Worm (Caenorhabditis elegans) whole organism, L2 larva: Measurements from ENCODE around the gene F56D3.1.

ENCODE experiments used
- aly-2 ChIP-seq: fragments of 150-350 bp; optimal IDR thresholded peaks from 2 replicates; lab custom pipeline; 2014; ENCODE audit warnings: missing biosample characterization, missing genetic modification characterization
- dmd-4 ChIP-seq: sonication (generic microtip); optimal IDR thresholded peaks from 2 replicates; lab custom pipeline; 2017; ENCODE audit warnings: missing biosample characterization, missing genetic modification characterization
- mab-5 ChIP-seq: fragments of 150-350 bp; optimal IDR thresholded peaks from 2 replicates; lab custom pipeline; 2014; ENCODE audit warnings: missing biosample characterization, missing genetic modification characterization
- mbf-1 ChIP-seq: sonication (generic microtip); optimal IDR thresholded peaks from 2 replicates; lab custom pipeline; 2017; ENCODE audit warnings: missing biosample characterization, missing genetic modification characterization
- nhr-11 ChIP-seq: fragments of 150-350 bp; optimal IDR thresholded peaks from 2 replicates; lab custom pipeline; 2014; ENCODE audit warnings: missing biosample characterization, missing genetic modification characterization
- nhr-237 ChIP-seq: fragments of 150-350 bp; optimal IDR thresholded peaks from 2 replicates; lab custom pipeline; 2014; ENCODE audit warnings: missing biosample characterization, missing genetic modification characterization
- unc-62 ChIP-seq: fragments of 150-350 bp; optimal IDR thresholded peaks from 2 replicates; lab custom pipeline; 2014; ENCODE audit warnings: missing biosample characterization, missing genetic modification reagents, missing genetic modification characterization

ce11 chrII:4170508-4170907, 24.4 kb downstream of the F56D3.1 start, which contains the start of gene R03H10.5:
- TF ChIP-seq nhr-11 (tag; lab: Kevin White, UChicago) (no peak), aly-2 (tag; lab: Kevin White, UChicago) (no peak), nhr-237 (tag; lab: Kevin White, UChicago) (no peak), unc-62 (GFP tag; lab: Kevin White, UChicago) (no peak), dmd-4 (tag; lab: Kevin White, UChicago) (no peak), mab-5 (tag; lab: Kevin White, UChicago) (no peak), mbf-1 (tag; lab: Kevin White, UChicago) (no peak)
